Fruit fly (Drosophila melanogaster) whole organism, pupa: ENCODE data around the gene NetA.

Source experiments
- CG10348 ChIP-seq: fragments of 200-800 bp; sonication (Bioruptor generic); IDR thresholded peaks from 2 replicates; pipeline ENCODE4 v1.3.6; 2022; ENCODE audit warnings: missing biosample characterization, missing genetic modification characterization
- CG12605 ChIP-seq: fragments of 200-800 bp; sonication (Bioruptor generic); IDR thresholded peaks from 2 replicates; pipeline ENCODE4 v1.3.6; 2022; ENCODE audit warnings: missing biosample characterization, missing genetic modification characterization
- CG13204 ChIP-seq: fragments of 200-800 bp; sonication (Bioruptor generic); optimal IDR thresholded peaks from 2 replicates; lab custom pipeline; 2018; ENCODE audit warnings: missing biosample characterization, mild to moderate bottlenecking, missing genetic modification characterization, moderate library complexity
- CG14655 ChIP-seq: fragments of 200-800 bp; sonication (Bioruptor generic); optimal IDR thresholded peaks from 3 replicates; lab custom pipeline; 2017; ENCODE audit warnings: mild to moderate bottlenecking, missing biosample characterization, missing genetic modification reagents, missing genetic modification characterization
- CG15710 ChIP-seq: fragments of 200-800 bp; sonication (Bioruptor generic); optimal IDR thresholded peaks from 2 replicates; lab custom pipeline; 2018; ENCODE audit warnings: missing biosample characterization, mild to moderate bottlenecking, missing genetic modification characterization, moderate library complexity
- CG17806 ChIP-seq: fragments of 200-800 bp; sonication (Bioruptor generic); optimal IDR thresholded peaks from 2 replicates; lab custom pipeline; 2018; ENCODE audit warnings: missing biosample characterization, mild to moderate bottlenecking, missing genetic modification characterization, moderate library complexity
- CG32121 ChIP-seq: fragments of 200-800 bp; sonication (Bioruptor generic); IDR thresholded peaks from 2 replicates; pipeline ENCODE4 v1.3.6; 2022; ENCODE audit warnings: missing biosample characterization, missing genetic modification characterization
- CG34367 ChIP-seq: fragments of 200-800 bp; sonication (Bioruptor generic); optimal IDR thresholded peaks from 2 replicates; lab custom pipeline; 2018; ENCODE audit warnings: missing biosample characterization, mild to moderate bottlenecking, missing genetic modification characterization
- CG4496 ChIP-seq: fragments of 200-800 bp; sonication (Bioruptor generic); IDR thresholded peaks from 3 replicates; pipeline ENCODE4 v1.3.6; 2022; ENCODE audit warnings: missing biosample characterization, missing genetic modification characterization
- CG8159 ChIP-seq: fragments of 200-800 bp; sonication (Bioruptor generic); optimal IDR thresholded peaks from 3 replicates; lab custom pipeline; 2018; ENCODE audit warnings: missing biosample characterization, mild to moderate bottlenecking, missing genetic modification characterization, moderate library complexity
- CG8301 ChIP-seq: fragments of 200-800 bp; sonication (Bioruptor generic); optimal IDR thresholded peaks from 2 replicates; lab custom pipeline; 2018; ENCODE audit warnings: missing biosample characterization, mild to moderate bottlenecking, missing genetic modification characterization
- CG9948 ChIP-seq: fragments of 200-800 bp; sonication (Bioruptor generic); optimal IDR thresholded peaks from 2 replicates; lab custom pipeline; 2018; ENCODE audit warnings: missing biosample characterization, mild to moderate bottlenecking, missing genetic modification characterization, moderate library complexity
- D1 ChIP-seq: fragments of 200-800 bp; sonication (Bioruptor generic); optimal IDR thresholded peaks from 2 replicates; lab custom pipeline; 2018; ENCODE audit warnings: missing biosample characterization, mild to moderate bottlenecking, missing genetic modification characterization, moderate library complexity
- EcR ChIP-seq: fragments of 200-800 bp; sonication (Bioruptor generic); optimal IDR thresholded peaks from 3 replicates; lab custom pipeline; 2019; ENCODE audit warnings: missing biosample characterization, missing genetic modification characterization, mild to moderate bottlenecking, moderate library complexity, missing genetic modification reagents
- Ets98B ChIP-seq: fragments of 200-800 bp; sonication (Bioruptor generic); IDR thresholded peaks from 2 replicates; pipeline ENCODE4 v1.3.6; 2022; ENCODE audit warnings: missing biosample characterization, missing genetic modification characterization
- Pif1A ChIP-seq: fragments of 200-800 bp; sonication (Bioruptor generic); optimal IDR thresholded peaks from 3 replicates; lab custom pipeline; 2016; ENCODE audit warnings: missing biosample characterization, missing genetic modification characterization
- Pif1B ChIP-seq: fragments of 200-800 bp; sonication (Bioruptor generic); optimal IDR thresholded peaks from 3 replicates; lab custom pipeline; 2016; ENCODE audit warnings: missing biosample characterization, missing genetic modification characterization
- fd96Ca ChIP-seq: fragments of 200-800 bp; sonication (Bioruptor generic); IDR thresholded peaks from 3 replicates; pipeline ENCODE4 v1.3.6; 2022; ENCODE audit warnings: missing biosample characterization, missing genetic modification characterization
- gl ChIP-seq: fragments of 200-800 bp; sonication (Bioruptor generic); optimal IDR thresholded peaks from 2 replicates; lab custom pipeline; 2018; ENCODE audit warnings: missing biosample characterization, mild to moderate bottlenecking, missing genetic modification characterization
- rn ChIP-seq: fragments of 200-800 bp; sonication (Bioruptor generic); IDR thresholded peaks from 2 replicates; pipeline ENCODE4 v1.3.6; 2022; ENCODE audit warnings: missing biosample characterization, missing genetic modification characterization

Gene NetA

dm6 chrX:14593091-14593490 lies 60.6 kb downstream of the NetA start:
- TF ChIP-seq CG10348 (no peak), CG14655 (GFP tag; lab: Kevin White, UChicago) (no peak), Pif1B (GFP tag; lab: Kevin White, UChicago) (no peak), Pif1A (GFP tag; lab: Kevin White, UChicago) (no peak), rn (GFP tag; lab: Robert Waterston, UW) (no peak), CG9948 (no peak)

dm6 chrX:14591491-14591890 lies 62.2 kb downstream of the NetA start:
- TF ChIP-seq CG32121 (GFP tag; lab: Robert Waterston, UW) = 0 out of 2 replicates have a peak, but pooled peaks have one; percentile 19
- TF ChIP-seq rn (GFP tag; lab: Robert Waterston, UW) = no peak

dm6 chrX:14588996-14589621 lies 64.6 kb downstream of the NetA start:
- TF ChIP-seq EcR (GFP tag; lab: Kevin White, UChicago) (no peak), gl (tag; lab: Kevin White, UChicago) (no peak), rn (GFP tag; lab: Robert Waterston, UW) (no peak), CG12605 (GFP tag; lab: Robert Waterston, UW) (no peak), CG8301 (tag; lab: Kevin White, UChicago) (no peak), CG14655 (GFP tag; lab: Kevin White, UChicago) (no peak), D1 (no peak), fd96Ca (GFP tag; lab: Robert Waterston, UW) (no peak), CG4496 (GFP tag; lab: Robert Waterston, UW) (no peak), Pif1B (GFP tag; lab: Kevin White, UChicago) (no peak), Ets98B (no peak), CG34367 (tag; lab: Kevin White, UChicago) (no peak), CG32121 (GFP tag; lab: Robert Waterston, UW) (no peak), Pif1A (GFP tag; lab: Kevin White, UChicago) (no peak)
- TF ChIP-seq, all 21 proteins: peak for 0

- TF ChIP-seq EcR (GFP tag; lab: Kevin White, UChicago) (no peak), CG17806 (no peak), D1 (no peak), Pif1B (GFP tag; lab: Kevin White, UChicago) (no peak), fd96Ca (GFP tag; lab: Robert Waterston, UW) (no peak)
Measured at dm6 chrX:14588509-14588908, 65.2 kb downstream of the NetA start.

- TF ChIP-seq Pif1B (GFP tag; lab: Kevin White, UChicago) = no peak
- no peak for TF ChIP-seq CG8301 (tag; lab: Kevin White, UChicago)
- no peak for TF ChIP-seq CG32121 (GFP tag; lab: Robert Waterston, UW)
- no peak for TF ChIP-seq CG4496 (GFP tag; lab: Robert Waterston, UW)
Measured at dm6 chrX:14585263-14585662, 68.5 kb downstream of the NetA start.

- peak; percentile 37 for TF ChIP-seq CG15710 (tag; lab: Kevin White, UChicago)
- peak; percentile 33 for TF ChIP-seq CG9948
- TF ChIP-seq CG17806 = peak; percentile 37
- no peak for TF ChIP-seq Pif1A (GFP tag; lab: Kevin White, UChicago)
- no peak for TF ChIP-seq D1
- no peak for TF ChIP-seq CG10348
- peak; percentile 42; the same call in 1 of the 2 replicates for TF ChIP-seq Ets98B
- TF ChIP-seq CG13204 (GFP tag; lab: Kevin White, UChicago) = no peak
- peak; percentile 40 for TF ChIP-seq CG8159 (tag; lab: Kevin White, UChicago)
- TF ChIP-seq CG8301 (tag; lab: Kevin White, UChicago) = peak; percentile 15
- TF ChIP-seq rn (GFP tag; lab: Robert Waterston, UW) = no peak
- peak; percentile 47; the same call in 2 of the 3 replicates for TF ChIP-seq CG4496 (GFP tag; lab: Robert Waterston, UW)
- no peak for TF ChIP-seq Pif1B (GFP tag; lab: Kevin White, UChicago)
- no peak for TF ChIP-seq CG34367 (tag; lab: Kevin White, UChicago)
- TF ChIP-seq fd96Ca (GFP tag; lab: Robert Waterston, UW) = 0 out of 3 replicates have a peak, but pooled peaks have one; percentile 39
- TF ChIP-seq CG14655 (GFP tag; lab: Kevin White, UChicago) = peak; percentile 53
Measured at dm6 chrX:14582784-14583699, 70.7 kb downstream of the NetA start, which contains the start of the genes mRpS25 and nmdyn-D6. Gene mRpS25 (minus strand): TSS chrX:14582982. Gene nmdyn-D6 (plus strand): TSS chrX:14583677.
